Worm (Caenorhabditis elegans) whole organism, late embryonic: ENCODE measurements around the gene atp-2.

Experiments
- ama-1 ChIP-seq: fragments of 150-350 bp; optimal IDR thresholded peaks from 2 replicates; lab custom pipeline; 2014
- ceh-14 ChIP-seq: sonication (generic microtip); optimal IDR thresholded peaks from 2 replicates; lab custom pipeline; 2016; ENCODE audit warnings: missing genotype, missing genetic modification characterization, missing compliant biosample characterization
- che-1 ChIP-seq: sonication (generic microtip); optimal IDR thresholded peaks from 2 replicates; lab custom pipeline; 2016; ENCODE audit warnings: mild to moderate bottlenecking, missing genetic modification characterization, missing compliant biosample characterization
- dve-1 ChIP-seq: sonication (generic microtip); optimal IDR thresholded peaks from 2 replicates; lab custom pipeline; 2017; ENCODE audit warnings: antibody characterized with exemption, mild to moderate bottlenecking, missing genetic modification characterization, missing compliant biosample characterization
- elt-2 ChIP-seq: sonication (generic microtip); optimal IDR thresholded peaks from 2 replicates; lab custom pipeline; 2016; ENCODE audit warnings: missing genetic modification reagents, missing genetic modification characterization, missing compliant biosample characterization
- pha-4 ChIP-seq: fragments of 150-350 bp; optimal IDR thresholded peaks from 2 replicates; lab custom pipeline; 2018; ENCODE audit warnings: missing biosample characterization, missing genetic modification reagents, missing genetic modification characterization
- pqm-1 ChIP-seq: sonication (generic microtip); optimal IDR thresholded peaks from 2 replicates; lab custom pipeline; 2016; ENCODE audit warnings: missing genetic modification characterization, missing compliant biosample characterization
- unc-42 ChIP-seq: sonication (generic microtip); optimal IDR thresholded peaks from 2 replicates; lab custom pipeline; 2016; ENCODE audit warnings: missing genotype, missing genetic modification characterization, missing compliant biosample characterization
- unc-55 ChIP-seq: sonication (generic microtip); optimal IDR thresholded peaks from 2 replicates; lab custom pipeline; 2017; ENCODE audit warnings: missing biosample characterization, missing genetic modification reagents, missing genetic modification characterization
- unc-86 ChIP-seq: sonication (generic microtip); optimal IDR thresholded peaks from 2 replicates; lab custom pipeline; 2016; ENCODE audit warnings: missing genetic modification characterization, missing compliant biosample characterization

DNA sequence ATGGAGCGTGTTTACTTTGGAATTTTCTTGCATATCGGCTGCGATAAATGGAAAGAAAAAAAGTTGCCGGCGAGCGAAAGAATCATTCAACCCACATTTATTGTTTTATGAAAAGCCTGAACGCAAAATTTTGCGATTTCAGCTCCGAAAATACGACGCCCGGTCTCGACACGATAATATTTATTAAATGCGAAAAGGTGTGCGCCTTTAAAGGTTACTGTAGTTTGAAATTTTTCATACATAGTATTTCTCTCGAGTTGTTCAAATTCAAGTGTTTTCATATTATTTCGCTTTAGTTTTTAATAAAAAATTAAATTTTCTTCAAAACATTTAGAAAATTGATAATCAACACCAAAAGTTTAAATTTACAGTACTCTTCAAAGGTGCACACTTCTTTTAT, 19.2 kb upstream of the atp-2 start, which contains the start of gene syx-16:
- TF ChIP-seq pqm-1 (tag; lab: Kevin White, UChicago) (no peak), pha-4 (tag; lab: Kevin White, UChicago) (no peak), unc-86 (tag; lab: Kevin White, UChicago) (no peak), dve-1 (tag; lab: Kevin White, UChicago) (no peak), unc-55 (no peak), che-1 (tag; lab: Kevin White, UChicago) (no peak), ama-1 (lab: Kevin White, UChicago) (no peak), ceh-14 (tag; lab: Kevin White, UChicago) (no peak), unc-42 (tag; lab: Kevin White, UChicago) (no peak), elt-2 (no peak)
